Fruit fly (Drosophila melanogaster) whole organism, embryonic: Measurements from ENCODE around the gene CG34256.

ENCODE experiments used
- B-H2 ChIP-seq: fragments of 200-800 bp; sonication (Bioruptor generic); optimal IDR thresholded peaks from 2 replicates; lab custom pipeline; 2018; ENCODE audit warnings: missing biosample characterization, mild to moderate bottlenecking, missing genetic modification characterization
- Blimp-1 ChIP-seq: fragments of 200-800 bp; sonication (Bioruptor generic); optimal IDR thresholded peaks from 3 replicates; lab custom pipeline; 2018; ENCODE audit warnings: missing biosample characterization, missing genetic modification characterization, mild to moderate bottlenecking, moderate library complexity, missing genetic modification reagents
- CG10147 ChIP-seq: fragments of 200-800 bp; sonication (Bioruptor generic); optimal IDR thresholded peaks from 2 replicates; lab custom pipeline; 2019; ENCODE audit warnings: missing biosample characterization, mild to moderate bottlenecking, missing genetic modification characterization, moderate library complexity
- CG10274 ChIP-seq: fragments of 200-800 bp; sonication (Bioruptor generic); optimal IDR thresholded peaks from 3 replicates; lab custom pipeline; 2017; ENCODE audit warnings: missing biosample characterization, mild to moderate bottlenecking, missing genetic modification characterization
- CG10366 ChIP-seq: fragments of 200-800 bp; sonication (Bioruptor generic); IDR thresholded peaks from 2 replicates; pipeline ENCODE4 v1.3.6; 2022; ENCODE audit warnings: missing biosample characterization, missing genetic modification characterization
- CG11093 ChIP-seq: fragments of 200-800 bp; sonication (Bioruptor generic); IDR thresholded peaks from 3 replicates; pipeline ENCODE4 v1.3.6; 2022; ENCODE audit warnings: missing biosample characterization, missing genetic modification characterization
- CG12104 ChIP-seq: fragments of 200-800 bp; sonication (Bioruptor generic); optimal IDR thresholded peaks from 3 replicates; lab custom pipeline; 2016; ENCODE audit warnings: missing biosample characterization, missing genetic modification characterization
- CG12155 ChIP-seq: fragments of 200-800 bp; sonication (Bioruptor generic); optimal IDR thresholded peaks from 3 replicates; lab custom pipeline; 2016; ENCODE audit warnings: missing biosample characterization, missing genetic modification characterization
- CG13624 ChIP-seq: fragments of 200-800 bp; sonication (Bioruptor generic); optimal IDR thresholded peaks from 2 replicates; lab custom pipeline; 2016; ENCODE audit warnings: missing biosample characterization, missing genetic modification characterization
- CG17359 ChIP-seq: fragments of 200-800 bp; sonication (Bioruptor generic); optimal IDR thresholded peaks from 3 replicates; lab custom pipeline; 2018; ENCODE audit warnings: missing biosample characterization, mild to moderate bottlenecking, missing genetic modification characterization, moderate library complexity
- CG2712 ChIP-seq: fragments of 200-800 bp; optimal IDR thresholded peaks from 3 replicates; lab custom pipeline; 2019; ENCODE audit warnings: missing biosample characterization, mild to moderate bottlenecking, missing genetic modification characterization, moderate library complexity
- CG2889 ChIP-seq: fragments of 200-800 bp; sonication (Bioruptor generic); IDR thresholded peaks from 3 replicates; pipeline ENCODE4 v1.3.6; 2022; ENCODE audit warnings: missing biosample characterization, missing genetic modification characterization
- CG32532 ChIP-seq: fragments of 200-800 bp; sonication (Bioruptor generic); IDR thresholded peaks from 2 replicates; pipeline ENCODE4 v1.3.6; 2022; ENCODE audit warnings: missing biosample characterization, missing genetic modification characterization
- CG4404 ChIP-seq: fragments of 200-800 bp; sonication (Bioruptor generic); IDR thresholded peaks from 2 replicates; pipeline ENCODE4 v1.3.6; 2022; ENCODE audit warnings: missing biosample characterization, missing genetic modification characterization
- CG6175 ChIP-seq: fragments of 200-800 bp; sonication (Bioruptor generic); IDR thresholded peaks from 3 replicates; pipeline ENCODE4 v1.3.6; 2022; ENCODE audit warnings: missing biosample characterization, missing genetic modification characterization
- CG6689 ChIP-seq: fragments of 200-800 bp; sonication (Bioruptor generic); IDR thresholded peaks from 2 replicates; pipeline ENCODE4 v1.3.6; 2022; ENCODE audit warnings: missing biosample characterization, missing genetic modification characterization
- CG7839 ChIP-seq: fragments of 200-800 bp; sonication (Bioruptor generic); optimal IDR thresholded peaks from 3 replicates; lab custom pipeline; 2018; ENCODE audit warnings: missing biosample characterization, mild to moderate bottlenecking, missing genetic modification characterization, moderate library complexity
- CG7928 ChIP-seq: fragments of 200-800 bp; sonication (Bioruptor generic); optimal IDR thresholded peaks from 2 replicates; lab custom pipeline; 2017; ENCODE audit warnings: missing biosample characterization, mild to moderate bottlenecking, missing genetic modification characterization
- CG9215 ChIP-seq: fragments of 200-800 bp; sonication (Bioruptor generic); IDR thresholded peaks from 2 replicates; pipeline ENCODE4 v1.3.6; 2022; ENCODE audit warnings: missing biosample characterization, missing genetic modification characterization
- D19A ChIP-seq: fragments of 200-800 bp; optimal IDR thresholded peaks from 3 replicates; lab custom pipeline; 2019; ENCODE audit warnings: missing biosample characterization, mild to moderate bottlenecking, missing genetic modification characterization, moderate library complexity
- D19B ChIP-seq: fragments of 200-800 bp; sonication (Bioruptor generic); optimal IDR thresholded peaks from 2 replicates; lab custom pipeline; 2017; ENCODE audit warnings: missing biosample characterization, mild to moderate bottlenecking, missing genetic modification characterization
- Deaf1 ChIP-seq: fragments of 200-800 bp; optimal IDR thresholded peaks from 3 replicates; lab custom pipeline; 2019; ENCODE audit warnings: missing biosample characterization, mild to moderate bottlenecking, missing genetic modification characterization, moderate library complexity
- E2f2 ChIP-seq: fragments of 200-800 bp; sonication (Bioruptor generic); IDR thresholded peaks from 2 replicates; pipeline ENCODE4 v1.3.6; 2022; ENCODE audit warnings: missing biosample characterization, missing genetic modification characterization
- Hmr ChIP-seq: fragments of 200-800 bp; sonication (Bioruptor generic); optimal IDR thresholded peaks from 3 replicates; lab custom pipeline; 2017; ENCODE audit warnings: mild to moderate bottlenecking, missing biosample characterization, missing genetic modification reagents, missing genetic modification characterization
- Meics ChIP-seq: fragments of 200-800 bp; sonication (Bioruptor generic); optimal IDR thresholded peaks from 2 replicates; lab custom pipeline; 2017; ENCODE audit warnings: missing biosample characterization, mild to moderate bottlenecking, missing genetic modification characterization
- Ptx1 ChIP-seq: fragments of 200-800 bp; sonication (Bioruptor generic); IDR thresholded peaks from 2 replicates; pipeline ENCODE4 v1.3.6; 2022; ENCODE audit warnings: missing biosample characterization, missing genetic modification characterization
- Rfx ChIP-seq: fragments of 200-800 bp; sonication (Bioruptor generic); IDR thresholded peaks from 2 replicates; pipeline ENCODE4 v1.3.6; 2022; ENCODE audit warnings: missing biosample characterization, missing genetic modification characterization
- Sry-β ChIP-seq: fragments of 200-800 bp; sonication (Bioruptor generic); optimal IDR thresholded peaks from 2 replicates; lab custom pipeline; 2018; ENCODE audit warnings: missing biosample characterization, mild to moderate bottlenecking, missing genetic modification characterization, moderate library complexity
- Ssrp ChIP-seq: fragments of 200-800 bp; sonication (Bioruptor generic); optimal IDR thresholded peaks from 2 replicates; lab custom pipeline; 2018; ENCODE audit warnings: missing biosample characterization, mild to moderate bottlenecking, missing genetic modification characterization, moderate library complexity
- Taf1 ChIP-seq: fragments of 200-800 bp; sonication (Bioruptor generic); IDR thresholded peaks from 2 replicates; pipeline ENCODE4 v1.3.6; 2022; ENCODE audit warnings: missing biosample characterization, missing genetic modification characterization
- Trl ChIP-seq, 3 experiments: fragments of >200 bp in 2 of 3; fragments of 200-800 bp in 1 of 3; sonication (Bioruptor generic) in 1 of 3; optimal IDR thresholded peaks; 2 replicates in 1 of 3; 3 replicates in 2 of 3; lab custom pipeline; 2016 to 2017; ENCODE audit warnings: missing biosample characterization in 1 of 3, missing genetic modification characterization in 1 of 3
- bbx ChIP-seq: fragments of 200-800 bp; sonication (Bioruptor generic); IDR thresholded peaks from 2 replicates; pipeline ENCODE4 v1.3.6; 2022; ENCODE audit warnings: missing biosample characterization, missing genetic modification characterization; ENCODE audit not compliant: partially characterized antibody
- bcd ChIP-seq: fragments of 200-800 bp; sonication (Bioruptor generic); optimal IDR thresholded peaks from 2 replicates; lab custom pipeline; 2017; ENCODE audit warnings: missing biosample characterization, mild to moderate bottlenecking, missing genetic modification characterization
- br ChIP-seq: fragments of >200 bp; optimal IDR thresholded peaks from 2 replicates; lab custom pipeline; 2017
- chinmo ChIP-seq: fragments of 200-800 bp; sonication (Bioruptor generic); IDR thresholded peaks from 4 replicates; pipeline ENCODE4 v1.3.6; 2022; ENCODE audit warnings: missing biosample characterization, missing genetic modification characterization; ENCODE audit not compliant: partially characterized antibody
- crol ChIP-seq: fragments of 200-800 bp; sonication (Bioruptor generic); IDR thresholded peaks from 2 replicates; pipeline ENCODE4 v1.3.6; 2022; ENCODE audit warnings: missing biosample characterization, missing genetic modification characterization
- dmrt99B ChIP-seq: fragments of 200-800 bp; sonication (Bioruptor generic); optimal IDR thresholded peaks from 2 replicates; lab custom pipeline; 2018; ENCODE audit warnings: missing biosample characterization, mild to moderate bottlenecking, missing genetic modification characterization, moderate library complexity
- esg ChIP-seq: fragments of 200-800 bp; sonication (Bioruptor generic); conservative IDR thresholded peaks from 2 replicates; pipeline ENCODE4 v1.3.6; 2022; ENCODE audit warnings: missing biosample characterization, missing genetic modification characterization
- fd96Cb ChIP-seq: fragments of 200-800 bp; sonication (Bioruptor generic); optimal IDR thresholded peaks from 2 replicates; lab custom pipeline; 2018; ENCODE audit warnings: missing biosample characterization, mild to moderate bottlenecking, missing genetic modification characterization, moderate library complexity
- hbn ChIP-seq: fragments of 200-800 bp; sonication (Bioruptor generic); IDR thresholded peaks from 2 replicates; pipeline ENCODE4 v1.3.6; 2022; ENCODE audit warnings: missing biosample characterization, missing genetic modification characterization; ENCODE audit not compliant: partially characterized antibody
- lmd ChIP-seq: fragments of 200-800 bp; sonication (Bioruptor generic); IDR thresholded peaks from 2 replicates; pipeline ENCODE4 v1.3.6; 2022; ENCODE audit warnings: missing biosample characterization, missing genetic modification characterization
- p53 ChIP-seq: fragments of 200-800 bp; sonication (Bioruptor generic); optimal IDR thresholded peaks from 2 replicates; lab custom pipeline; 2016; ENCODE audit warnings: missing biosample characterization, missing genetic modification characterization
- prd ChIP-seq, 3 experiments: fragments of >200 bp in 2 of 3; fragments of 200-800 bp in 1 of 3; sonication (Bioruptor generic) in 1 of 3; optimal IDR thresholded peaks in 2 of 3; IDR thresholded peaks in 1 of 3; 2 replicates in 2 of 3; 3 replicates in 1 of 3; pipeline versions ENCODE4 v1.3.6 to Lab custom; 2017 to 2022; ENCODE audit warnings: missing biosample characterization in 1 of 3, missing genetic modification characterization in 1 of 3
- ranshi ChIP-seq: fragments of 200-800 bp; sonication (Bioruptor generic); IDR thresholded peaks from 2 replicates; pipeline ENCODE4 v1.3.6; 2022; ENCODE audit warnings: missing biosample characterization, missing genetic modification characterization
- salm ChIP-seq: fragments of 200-800 bp; sonication (Bioruptor generic); optimal IDR thresholded peaks from 2 replicates; lab custom pipeline; 2018; ENCODE audit warnings: missing biosample characterization, mild to moderate bottlenecking, missing genetic modification characterization
- sisA ChIP-seq: fragments of 200-800 bp; sonication (Bioruptor generic); IDR thresholded peaks from 2 replicates; pipeline ENCODE4 v1.3.6; 2022; ENCODE audit warnings: missing biosample characterization, missing genetic modification characterization
- tap ChIP-seq: fragments of 200-800 bp; optimal IDR thresholded peaks from 3 replicates; lab custom pipeline; 2019; ENCODE audit warnings: missing biosample characterization, mild to moderate bottlenecking, missing genetic modification characterization, moderate library complexity

The CG34256 gene

dm6 chr3L:19016133-19016804 is 26.7 kb upstream of the CG34256 start (continued):
- TF ChIP-seq CG13624 (peak; percentile 9), Sry-β (GFP tag; lab: Kevin White, UChicago) (no peak), Ssrp (tag; lab: Kevin White, UChicago) (peak; percentile 11), esg (GFP tag; lab: Robert Waterston, UW) (peak; percentile 26; the same call in 1 of the 2 replicates), CG9215 (GFP tag; lab: Robert Waterston, UW) (0 out of 2 replicates have a peak, but pooled peaks have one; percentile 21), CG11093 (GFP tag; lab: Robert Waterston, UW) (no peak), fd96Cb (no peak), crol (peak; percentile 86), CG7839 (tag; lab: Kevin White, UChicago) (peak; percentile 63), CG6175 (GFP tag; lab: Robert Waterston, UW) (peak; percentile 84), CG6689 (GFP tag; lab: Robert Waterston, UW) (0 out of 2 replicates have a peak, but pooled peaks have one; percentile 16), lmd (GFP tag; lab: Robert Waterston, UW) (peak; percentile 44; the same call in 1 of the 2 replicates), sisA (no peak), prd (optimal IDR thresholded peaks at IDR 0.05; lab: Kevin White, UChicago) (no peak), prd (GFP tag; IDR thresholded peaks at IDR 0.05; lab: Robert Waterston, UW) (peak; percentile 36; the same call in 1 of the 3 replicates), CG2712 (peak; percentile 7), CG17359 (peak; percentile 28), tap (tag; lab: Kevin White, UChicago) (peak; percentile 1), E2f2 (GFP tag; lab: Robert Waterston, UW) (peak; percentile 25; the same call in 1 of the 2 replicates), Trl (optimal IDR thresholded peaks at IDR 0.05; lab: Kevin White, UChicago) (peak in 1 of 2 experiments; percentile 23), Trl (GFP tag; optimal IDR thresholded peaks at IDR 0.05; lab: Kevin White, UChicago) (no peak), Hmr (GFP tag; lab: Kevin White, UChicago) (peak; percentile 63), CG12104 (GFP tag; lab: Kevin White, UChicago) (peak; percentile 41), CG7928 (GFP tag; lab: Kevin White, UChicago) (no peak), bbx (GFP tag; lab: Robert Waterston, UW) (0 out of 2 replicates have a peak, but pooled peaks have one; percentile 33), salm (tag; lab: Kevin White, UChicago) (peak; percentile 5), Meics (GFP tag; lab: Kevin White, UChicago) (peak; percentile 73), D19B (GFP tag; lab: Kevin White, UChicago) (peak; percentile 28), B-H2 (GFP tag; lab: Kevin White, UChicago) (no peak), chinmo (GFP tag; lab: Robert Waterston, UW) (peak; percentile 75; the same call in 2 of the 4 replicates), Blimp-1 (peak; percentile 1), Rfx (GFP tag; lab: Robert Waterston, UW) (peak; percentile 46; the same call in 1 of the 2 replicates), ranshi (GFP tag; lab: Robert Waterston, UW) (0 out of 2 replicates have a peak, but pooled peaks have one; percentile 11), D19A (peak; percentile 88), dmrt99B (tag; lab: Kevin White, UChicago) (peak; percentile 54), CG10147 (peak; percentile 42), Taf1 (GFP tag; lab: Robert Waterston, UW) (0 out of 2 replicates have a peak, but pooled peaks have one; percentile 21), br (lab: Kevin White, UChicago) (no peak), CG4404 (GFP tag; lab: Robert Waterston, UW) (no peak), Deaf1 (tag; lab: Kevin White, UChicago) (no peak), bcd (peak; percentile 33), CG10274 (GFP tag; lab: Kevin White, UChicago) (peak; percentile 29), CG10366 (peak; percentile 12; the same call in 1 of the 2 replicates), CG2889 (0 out of 3 replicates have a peak, but pooled peaks have one; percentile 8), Ptx1 (GFP tag; lab: Robert Waterston, UW) (peak; percentile 45; the same call in 1 of the 2 replicates), CG12155 (GFP tag; lab: Kevin White, UChicago) (peak; percentile 38), hbn (GFP tag; lab: Robert Waterston, UW) (no peak), CG32532 (GFP tag; lab: Robert Waterston, UW) (0 out of 2 replicates have a peak, but pooled peaks have one; percentile 39), p53 (no peak)
